Fruit fly (Drosophila melanogaster) whole organism, wandering third instar larva: ENCODE measurements around the gene caps.
A peak's percentile ranks its signal among the peaks of the same experiment; 100 is the strongest.

ENCODE experiments used
- Abd-B ChIP-seq: fragments of >200 bp; optimal IDR thresholded peaks from 2 replicates; lab custom pipeline; 2017; ENCODE audit warnings: missing biosample characterization, missing genetic modification characterization
- CrebA ChIP-seq: fragments of 200-800 bp; sonication (Bioruptor generic); optimal IDR thresholded peaks from 2 replicates; lab custom pipeline; 2016; ENCODE audit warnings: missing biosample characterization, mild to moderate bottlenecking, missing genetic modification characterization, borderline replicate concordance
- Dfd ChIP-seq: fragments of >200 bp; optimal IDR thresholded peaks from 2 replicates; lab custom pipeline; 2017; ENCODE audit warnings: missing biosample characterization, missing genetic modification characterization
- GATAd ChIP-seq: sonication (Bioruptor generic); optimal IDR thresholded peaks from 2 replicates; lab custom pipeline; 2016; ENCODE audit warnings: missing biosample characterization, missing genetic modification characterization
- HLH106 ChIP-seq: fragments of 200-800 bp; optimal IDR thresholded peaks from 3 replicates; lab custom pipeline; 2019; ENCODE audit warnings: missing biosample characterization, mild to moderate bottlenecking, missing genetic modification characterization, moderate library complexity
- Hnf4 ChIP-seq: fragments of 200-800 bp; sonication (Bioruptor generic); optimal IDR thresholded peaks from 2 replicates; lab custom pipeline; 2016; ENCODE audit warnings: missing biosample characterization, mild to moderate bottlenecking, missing genetic modification characterization
- Hr78 ChIP-seq: fragments of >200 bp; optimal IDR thresholded peaks from 2 replicates; lab custom pipeline; 2017; ENCODE audit warnings: missing biosample characterization, missing genetic modification characterization
- Hr83 ChIP-seq: fragments of 200-300 bp; sonication (Bioruptor generic); optimal IDR thresholded peaks from 2 replicates; lab custom pipeline; 2016; ENCODE audit warnings: missing biosample characterization, mild to moderate bottlenecking, missing genetic modification characterization, moderate library complexity; ENCODE audit not compliant: poor library complexity, severe bottlenecking
- Jra ChIP-seq: sonication (Bioruptor generic); optimal IDR thresholded peaks from 2 replicates; lab custom pipeline; 2016; ENCODE audit warnings: missing biosample characterization, missing genetic modification characterization
- Myc ChIP-seq: fragments of >200 bp; optimal IDR thresholded peaks from 2 replicates; lab custom pipeline; 2017
- N ChIP-seq: fragments of >200 bp; optimal IDR thresholded peaks from 2 replicates; lab custom pipeline; 2018; ENCODE audit warnings: missing biosample characterization, missing external identifiers, missing genetic modification characterization
- OdsH ChIP-seq: fragments of 200-800 bp; sonication (Bioruptor generic); optimal IDR thresholded peaks from 2 replicates; lab custom pipeline; 2016; ENCODE audit warnings: missing biosample characterization, mild to moderate bottlenecking, missing genetic modification characterization
- Rel ChIP-seq, 2 experiments: fragments of 200-800 bp; sonication (Bioruptor generic) in 1 of 2; optimal IDR thresholded peaks; 2 replicates in 1 of 2; 3 replicates in 1 of 2; lab custom pipeline; 2016 to 2019; ENCODE audit warnings: mild to moderate bottlenecking in 2 of 2, missing biosample characterization in 2 of 2, missing genetic modification characterization in 2 of 2, moderate library complexity in 1 of 2
- Sp1 ChIP-seq: fragments of 200-800 bp; sonication (Bioruptor generic); optimal IDR thresholded peaks from 3 replicates; lab custom pipeline; 2019; ENCODE audit warnings: missing biosample characterization, mild to moderate bottlenecking, missing genetic modification characterization, moderate library complexity
- Vsx2 ChIP-seq: fragments of 200-300, 225-300 bp; sonication (Bioruptor generic); optimal IDR thresholded peaks from 2 replicates; lab custom pipeline; 2018; ENCODE audit warnings: missing biosample characterization, missing genetic modification characterization; ENCODE audit not compliant: partially characterized antibody
- br ChIP-seq: fragments of 200-800 bp; sonication (Bioruptor generic); optimal IDR thresholded peaks from 2 replicates; lab custom pipeline; 2016; ENCODE audit warnings: missing biosample characterization, missing genetic modification characterization
- brk ChIP-seq: fragments of 200-800 bp; sonication (Bioruptor generic); optimal IDR thresholded peaks from 2 replicates; lab custom pipeline; 2016; ENCODE audit warnings: missing biosample characterization, mild to moderate bottlenecking, missing genetic modification characterization
- dl ChIP-seq, 2 experiments: fragments of 175-275, 200-275 bp in 1 of 2; fragments of 200-275 bp in 1 of 2; sonication (Bioruptor generic); optimal IDR thresholded peaks; lab custom pipeline; 2018; ENCODE audit warnings: mild to moderate bottlenecking in 2 of 2, missing biosample characterization in 2 of 2, missing genetic modification characterization in 2 of 2, moderate library complexity in 2 of 2; ENCODE audit not compliant: partially characterized antibody in 2 of 2, insufficient read depth in 1 of 2
- dmrt93B ChIP-seq: fragments of 200-800 bp; sonication (Bioruptor generic); optimal IDR thresholded peaks from 2 replicates; lab custom pipeline; 2018; ENCODE audit warnings: missing biosample characterization, mild to moderate bottlenecking, missing genetic modification characterization
- dsf ChIP-seq: sonication (Bioruptor generic); optimal IDR thresholded peaks from 2 replicates; lab custom pipeline; 2016; ENCODE audit warnings: missing biosample characterization, missing genetic modification characterization, borderline replicate concordance
- foxo ChIP-seq, 2 experiments: fragments of 200-800 bp; sonication (Bioruptor generic); optimal IDR thresholded peaks; 2 replicates in 1 of 2; 3 replicates in 1 of 2; lab custom pipeline; 2016 to 2017; ENCODE audit warnings: missing biosample characterization in 2 of 2, missing genetic modification characterization in 2 of 2
- fru ChIP-seq: fragments of 200-800 bp; sonication (Bioruptor generic); optimal IDR thresholded peaks from 3 replicates; lab custom pipeline; 2016; ENCODE audit warnings: missing biosample characterization, mild to moderate bottlenecking, missing genetic modification characterization
- h ChIP-seq: fragments of 200-800 bp; sonication (Bioruptor generic); optimal IDR thresholded peaks from 3 replicates; lab custom pipeline; 2016; ENCODE audit warnings: missing biosample characterization, mild to moderate bottlenecking, missing genetic modification characterization
- jim ChIP-seq: fragments of 175-275, 200-325 bp; sonication (Bioruptor generic); optimal IDR thresholded peaks from 2 replicates; lab custom pipeline; 2016; ENCODE audit warnings: missing biosample characterization, mild to moderate bottlenecking, missing genetic modification characterization
- lola ChIP-seq: fragments of >200 bp; optimal IDR thresholded peaks from 2 replicates; lab custom pipeline; 2017; ENCODE audit warnings: missing biosample characterization, missing genetic modification characterization
- pan ChIP-seq: fragments of >200 bp; optimal IDR thresholded peaks from 2 replicates; lab custom pipeline; 2017
- rgr ChIP-seq: fragments of 200-800 bp; sonication (Bioruptor generic); optimal IDR thresholded peaks from 3 replicates; lab custom pipeline; 2016; ENCODE audit warnings: missing biosample characterization, mild to moderate bottlenecking, missing genetic modification characterization
- sage ChIP-seq: fragments of 200-800 bp; sonication (Bioruptor generic); optimal IDR thresholded peaks from 2 replicates; lab custom pipeline; 2016; ENCODE audit warnings: missing biosample characterization, mild to moderate bottlenecking, missing genetic modification characterization
- sv ChIP-seq: fragments of 200-800 bp; sonication (Bioruptor generic); optimal IDR thresholded peaks from 3 replicates; lab custom pipeline; 2016; ENCODE audit warnings: missing biosample characterization, missing genetic modification characterization
- usp ChIP-seq: fragments of >200 bp; optimal IDR thresholded peaks from 2 replicates; lab custom pipeline; 2017; ENCODE audit warnings: missing biosample characterization, missing genetic modification characterization
- woc ChIP-seq: sonication (Bioruptor generic); optimal IDR thresholded peaks from 2 replicates; lab custom pipeline; 2016; ENCODE audit warnings: missing biosample characterization, mild to moderate bottlenecking, missing genetic modification characterization

The caps gene

dm6 chr3L:13189280-13189679 is 39.2 kb upstream of the caps start:
- TF ChIP-seq Jra (no peak), Hnf4 (no peak), pan (lab: Kevin White, UChicago) (no peak), woc (GFP tag; lab: Kevin White, UChicago) (peak; percentile 20), Hr78 (GFP tag; lab: Kevin White, UChicago) (no peak), foxo (GFP tag; optimal IDR thresholded peaks at IDR 0.05; lab: Kevin White, UChicago) (peak in 1 of 2 experiments; percentile 17), Myc (lab: Kevin White, UChicago) (no peak), h (GFP tag; lab: Kevin White, UChicago) (peak; percentile 9), Rel (GFP tag; optimal IDR thresholded peaks at IDR 0.05; lab: Kevin White, UChicago) (no peak), Rel (tag; optimal IDR thresholded peaks at IDR 0.05; lab: Kevin White, UChicago) (no peak)

- TF ChIP-seq Vsx2 (GFP tag; lab: Kevin White, UChicago): no peak
- no peak for TF ChIP-seq Hnf4
- TF ChIP-seq Hr83 (GFP tag; lab: Kevin White, UChicago): no peak
- no peak for TF ChIP-seq Abd-B (GFP tag; lab: Kevin White, UChicago)
- peak; percentile 56 for TF ChIP-seq Dfd (GFP tag; lab: Kevin White, UChicago)
These were observed 32.3 kb upstream of the caps start for dm6 chr3L:13196237-13196636.

- TF ChIP-seq Sp1 (GFP tag; lab: Kevin White, UChicago) (no peak), sv (GFP tag; lab: Kevin White, UChicago) (no peak), HLH106 (tag; lab: Kevin White, UChicago) (peak; percentile 28), N (GFP tag; lab: Kevin White, UChicago) (no peak), foxo (GFP tag; optimal IDR thresholded peaks at IDR 0.05; lab: Kevin White, UChicago) (peak in 1 of 2 experiments; percentile 29), Hr78 (GFP tag; lab: Kevin White, UChicago) (no peak), lola (GFP tag; lab: Kevin White, UChicago) (no peak), rgr (GFP tag; lab: Kevin White, UChicago) (peak; percentile 35), br (GFP tag; lab: Kevin White, UChicago) (no peak)
These were observed 30.9 kb upstream of the caps start for dm6 chr3L:13197551-13197950.

- TF ChIP-seq sage (GFP tag; lab: Kevin White, UChicago) (no peak), h (GFP tag; lab: Kevin White, UChicago) (no peak), fru (GFP tag; lab: Kevin White, UChicago) (no peak), OdsH (GFP tag; lab: Kevin White, UChicago) (no peak), GATAd (GFP tag; lab: Kevin White, UChicago) (no peak), dsf (no peak), jim (no peak), foxo (GFP tag; optimal IDR thresholded peaks at IDR 0.05; lab: Kevin White, UChicago) (no peak), Jra (no peak), woc (GFP tag; lab: Kevin White, UChicago) (no peak), Myc (lab: Kevin White, UChicago) (no peak), dmrt93B (GFP tag; lab: Kevin White, UChicago) (no peak), Dfd (GFP tag; lab: Kevin White, UChicago) (no peak), sv (GFP tag; lab: Kevin White, UChicago) (no peak), Hr78 (GFP tag; lab: Kevin White, UChicago) (no peak), br (GFP tag; lab: Kevin White, UChicago) (no peak), CrebA (GFP tag; lab: Kevin White, UChicago) (no peak)
These were observed 18.4 kb upstream of the caps start for dm6 chr3L:13210041-13210639.

- TF ChIP-seq sv (GFP tag; lab: Kevin White, UChicago) (no peak), Sp1 (GFP tag; lab: Kevin White, UChicago) (no peak), usp (no peak), CrebA (GFP tag; lab: Kevin White, UChicago) (no peak), sage (GFP tag; lab: Kevin White, UChicago) (no peak), Hr78 (GFP tag; lab: Kevin White, UChicago) (no peak), Jra (no peak), Vsx2 (GFP tag; lab: Kevin White, UChicago) (no peak), dl (GFP tag; optimal IDR thresholded peaks at IDR 0.05; lab: Kevin White, UChicago; ENCODE audit: insufficient read depth in 1 of 2, partially characterized antibody in 2 of 2) (no peak), Myc (lab: Kevin White, UChicago) (no peak), woc (GFP tag; lab: Kevin White, UChicago) (no peak), N (GFP tag; lab: Kevin White, UChicago) (no peak), Hnf4 (no peak), dsf (no peak), brk (GFP tag; lab: Kevin White, UChicago) (no peak), pan (lab: Kevin White, UChicago) (no peak)
These were observed 17.3 kb upstream of the caps start for dm6 chr3L:13211085-13211759.
